Worm (Caenorhabditis elegans) whole organism, mixed stage, embryonic: Measurements from ENCODE around the gene rbm-28.

ENCODE experiments used
- M03D4.4 ChIP-seq: sonication (generic microtip); optimal IDR thresholded peaks from 2 replicates; lab custom pipeline; 2017; ENCODE audit warnings: mild to moderate bottlenecking, missing genetic modification characterization, missing compliant biosample characterization
- bed-3 ChIP-seq: fragments of 200-800 bp; sonication (Bioruptor generic); optimal IDR thresholded peaks from 3 replicates; lab custom pipeline; 2018; ENCODE audit warnings: mild to moderate bottlenecking, missing genetic modification characterization, moderate library complexity, missing compliant biosample characterization
- blmp-1 ChIP-seq: fragments of 150-350 bp; optimal IDR thresholded peaks from 2 replicates; lab custom pipeline; 2014; ENCODE audit warnings: missing biosample characterization, missing genetic modification characterization
- ceh-43 ChIP-seq: fragments of 200-800 bp; sonication (Bioruptor generic); optimal IDR thresholded peaks from 2 replicates; lab custom pipeline; 2018; ENCODE audit warnings: mild to moderate bottlenecking, missing genetic modification characterization, moderate library complexity, missing compliant biosample characterization
- ceh-83 ChIP-seq: fragments of 200-800 bp; sonication (Bioruptor generic); optimal IDR thresholded peaks from 2 replicates; lab custom pipeline; 2018; ENCODE audit warnings: mild to moderate bottlenecking, missing genetic modification characterization, missing compliant biosample characterization
- ces-1 ChIP-seq: fragments of 150-350 bp; optimal IDR thresholded peaks from 2 replicates; lab custom pipeline; 2014; ENCODE audit warnings: missing biosample characterization, missing genetic modification reagents, missing genetic modification characterization
- cnd-1 ChIP-seq: fragments of 200-800 bp; sonication (Bioruptor generic); optimal IDR thresholded peaks from 2 replicates; lab custom pipeline; 2018; ENCODE audit warnings: mild to moderate bottlenecking, missing genetic modification characterization, missing compliant biosample characterization
- drap-1 ChIP-seq: fragments of 200-800 bp; sonication (Bioruptor generic); optimal IDR thresholded peaks from 3 replicates; lab custom pipeline; 2018; ENCODE audit warnings: mild to moderate bottlenecking, missing genetic modification characterization, missing compliant biosample characterization
- elt-1 ChIP-seq: sonication (generic microtip); optimal IDR thresholded peaks from 2 replicates; lab custom pipeline; 2017; ENCODE audit warnings: missing genetic modification characterization, mild to moderate bottlenecking, missing compliant biosample characterization, antibody characterized with exemption, moderate library complexity, borderline replicate concordance; ENCODE audit not compliant: insufficient read depth
- elt-3 ChIP-seq: fragments of 150-350 bp; optimal IDR thresholded peaks from 2 replicates; lab custom pipeline; 2014; ENCODE audit warnings: missing biosample characterization, missing genetic modification characterization
- flh-1 ChIP-seq: fragments of 200-800 bp; sonication (Bioruptor generic); optimal IDR thresholded peaks from 2 replicates; lab custom pipeline; 2018; ENCODE audit warnings: mild to moderate bottlenecking, missing genetic modification characterization, moderate library complexity, missing compliant biosample characterization
- ham-2 ChIP-seq: fragments of 200-800 bp; sonication (Bioruptor generic); optimal IDR thresholded peaks from 2 replicates; lab custom pipeline; 2018; ENCODE audit warnings: mild to moderate bottlenecking, missing genetic modification characterization, missing compliant biosample characterization
- hlh-1 ChIP-seq: fragments of 150-350 bp; optimal IDR thresholded peaks from 2 replicates; lab custom pipeline; 2014; ENCODE audit warnings: missing biosample characterization, missing genetic modification reagents, missing genetic modification characterization
- lin-32 ChIP-seq: fragments of 200-800 bp; sonication (Bioruptor generic); optimal IDR thresholded peaks from 2 replicates; lab custom pipeline; 2018; ENCODE audit warnings: mild to moderate bottlenecking, missing genetic modification characterization, missing compliant biosample characterization
- lsy-2 ChIP-seq: fragments of 150-350 bp; optimal IDR thresholded peaks from 2 replicates; lab custom pipeline; 2014; ENCODE audit warnings: missing biosample characterization, missing genetic modification characterization
- mab-5 ChIP-seq: fragments of 150-350 bp; optimal IDR thresholded peaks from 2 replicates; lab custom pipeline; 2014; ENCODE audit warnings: missing biosample characterization, missing genetic modification characterization
- mep-1 ChIP-seq: fragments of 150-350 bp; optimal IDR thresholded peaks from 2 replicates; lab custom pipeline; 2017; ENCODE audit warnings: missing biosample characterization, missing genetic modification reagents, missing genetic modification characterization, inconsistent platforms
- mls-2 ChIP-seq: sonication (generic microtip); optimal IDR thresholded peaks from 2 replicates; lab custom pipeline; 2016; ENCODE audit warnings: mild to moderate bottlenecking, missing genetic modification characterization, moderate library complexity, missing compliant biosample characterization
- nhr-12 ChIP-seq: fragments of 150-350 bp; optimal IDR thresholded peaks from 2 replicates; lab custom pipeline; 2014; ENCODE audit warnings: missing biosample characterization, missing genetic modification characterization
- nhr-237 ChIP-seq: fragments of 150-350 bp; optimal IDR thresholded peaks from 2 replicates; lab custom pipeline; 2014; ENCODE audit warnings: missing biosample characterization, missing genetic modification characterization
- nhr-28 ChIP-seq: fragments of 150-350 bp; optimal IDR thresholded peaks from 2 replicates; lab custom pipeline; 2014; ENCODE audit warnings: missing biosample characterization, missing genetic modification characterization
- pha-4 ChIP-seq: fragments of 150-350 bp; optimal IDR thresholded peaks from 2 replicates; lab custom pipeline; 2018; ENCODE audit warnings: missing biosample characterization, missing genetic modification reagents, missing genetic modification characterization
- snpc-4 ChIP-seq: fragments of 150-350 bp; optimal IDR thresholded peaks from 2 replicates; lab custom pipeline; 2014; ENCODE audit warnings: missing biosample characterization, missing genetic modification characterization
- sptf-1 ChIP-seq: sonication (generic microtip); optimal IDR thresholded peaks from 2 replicates; lab custom pipeline; 2017; ENCODE audit warnings: mild to moderate bottlenecking, missing genetic modification characterization, moderate library complexity, missing compliant biosample characterization
- tbx-8 ChIP-seq: fragments of 200-800 bp; sonication (Bioruptor generic); optimal IDR thresholded peaks from 2 replicates; lab custom pipeline; 2018; ENCODE audit warnings: mild to moderate bottlenecking, missing genetic modification characterization, moderate library complexity, missing compliant biosample characterization
- unc-120 ChIP-seq: sonication (generic microtip); optimal IDR thresholded peaks from 2 replicates; lab custom pipeline; 2017; ENCODE audit warnings: missing genetic modification characterization, missing compliant biosample characterization; ENCODE audit not compliant: poor library complexity, severe bottlenecking
- unc-39 ChIP-seq: fragments of 150-350 bp; optimal IDR thresholded peaks from 2 replicates; lab custom pipeline; 2014; ENCODE audit warnings: missing biosample characterization, missing genetic modification characterization
- unc-62 ChIP-seq: fragments of 150-350 bp; optimal IDR thresholded peaks from 2 replicates; lab custom pipeline; 2014; ENCODE audit warnings: missing biosample characterization, missing genetic modification reagents, missing genetic modification characterization
- zip-8 ChIP-seq: fragments of 150-350 bp; optimal IDR thresholded peaks from 2 replicates; lab custom pipeline; 2014; ENCODE audit warnings: missing biosample characterization, missing genetic modification characterization
- ztf-11 ChIP-seq: fragments of 150-350 bp; optimal IDR thresholded peaks from 2 replicates; lab custom pipeline; 2014; ENCODE audit warnings: missing biosample characterization, missing genetic modification characterization

rbm-28 gene

ce11 chrII:14818376-14818775 lies 38.7 kb upstream of the rbm-28 start, which contains the start of gene nhr-61:
Gene nhr-61 (minus strand): TSS chrII:14818543.
- TF ChIP-seq elt-1 (tag; lab: Kevin White, UChicago) (peak; percentile 73), ceh-43 (GFP tag; lab: Kevin White, UChicago) (no peak)

ce11 chrII:14819258-14819985 lies 37.6 kb upstream of the rbm-28 start:
- TF ChIP-seq ham-2 (peak; percentile 36), nhr-28 (tag; lab: Kevin White, UChicago) (no peak)

- TF ChIP-seq pha-4 (no peak), blmp-1 (tag; lab: Kevin White, UChicago) (no peak), ham-2 (no peak), nhr-237 (tag; lab: Kevin White, UChicago) (no peak), ceh-43 (GFP tag; lab: Kevin White, UChicago) (no peak), ztf-11 (tag; lab: Kevin White, UChicago) (no peak), drap-1 (GFP tag; lab: Kevin White, UChicago) (no peak), cnd-1 (tag; lab: Kevin White, UChicago) (no peak), mab-5 (tag; lab: Kevin White, UChicago) (no peak), zip-8 (tag; lab: Kevin White, UChicago) (no peak), snpc-4 (no peak), mls-2 (tag; lab: Kevin White, UChicago) (no peak), unc-62 (no peak), M03D4.4 (tag; lab: Kevin White, UChicago) (no peak), sptf-1 (tag; lab: Kevin White, UChicago) (no peak), nhr-28 (tag; lab: Kevin White, UChicago) (no peak), elt-3 (tag; lab: Kevin White, UChicago) (no peak), ces-1 (GFP tag; lab: Kevin White, UChicago) (no peak), bed-3 (no peak), nhr-12 (tag; lab: Kevin White, UChicago) (no peak)
Observed at ce11 chrII:14820460-14820859, 36.6 kb upstream of the rbm-28 start.

- TF ChIP-seq elt-1 (tag; lab: Kevin White, UChicago) (peak; percentile 67), sptf-1 (tag; lab: Kevin White, UChicago) (no peak), nhr-237 (tag; lab: Kevin White, UChicago) (peak; percentile 70), mls-2 (tag; lab: Kevin White, UChicago) (no peak), unc-39 (no peak), drap-1 (GFP tag; lab: Kevin White, UChicago) (no peak), elt-3 (tag; lab: Kevin White, UChicago) (peak; percentile 62), mep-1 (tag; lab: Kevin White, UChicago) (peak; percentile 20), pha-4 (peak; percentile 73), lsy-2 (no peak), ham-2 (peak; percentile 89), unc-62 (peak; percentile 9), nhr-12 (tag; lab: Kevin White, UChicago) (no peak)
Observed at ce11 chrII:14822419-14822818, 34.6 kb upstream of the rbm-28 start.

ce11 chrII:14825413-14825812 lies 31.6 kb upstream of the rbm-28 start:
- no peak for TF ChIP-seq zip-8 (tag; lab: Kevin White, UChicago)
- no peak for TF ChIP-seq nhr-28 (tag; lab: Kevin White, UChicago)
- no peak for TF ChIP-seq ham-2
- TF ChIP-seq mls-2 (tag; lab: Kevin White, UChicago): no peak
- no peak for TF ChIP-seq unc-120 (tag; lab: Kevin White, UChicago)
- TF ChIP-seq unc-39: no peak
- TF ChIP-seq mab-5 (tag; lab: Kevin White, UChicago): no peak
- TF ChIP-seq lin-32 (GFP tag; lab: Kevin White, UChicago): no peak
- TF ChIP-seq bed-3: no peak
- no peak for TF ChIP-seq tbx-8 (GFP tag; lab: Kevin White, UChicago)
- no peak for TF ChIP-seq elt-3 (tag; lab: Kevin White, UChicago)
- no peak for TF ChIP-seq drap-1 (GFP tag; lab: Kevin White, UChicago)
- no peak for TF ChIP-seq ceh-43 (GFP tag; lab: Kevin White, UChicago)
- no peak for TF ChIP-seq nhr-237 (tag; lab: Kevin White, UChicago)
- no peak for TF ChIP-seq flh-1
- no peak for TF ChIP-seq ceh-83 (GFP tag; lab: Kevin White, UChicago)
- no peak for TF ChIP-seq hlh-1 (tag; lab: Kevin White, UChicago)
- no peak for TF ChIP-seq elt-1 (tag; lab: Kevin White, UChicago)
- no peak for TF ChIP-seq M03D4.4 (tag; lab: Kevin White, UChicago)
